Fruit fly (Drosophila melanogaster) Kc167 (cell line): ENCODE data around the gene COX7AL2.

Source experiments
- Myc ChIP-seq: fragments of >200 bp; optimal IDR thresholded peaks from 2 replicates; lab custom pipeline; 2017; ENCODE audit warnings: missing external identifiers
- Sin3A ChIP-seq: fragments of >200 bp; optimal IDR thresholded peaks from 2 replicates; lab custom pipeline; 2018; ENCODE audit warnings: missing external identifiers
- h ChIP-seq: fragments of >200 bp; optimal IDR thresholded peaks from 3 replicates; lab custom pipeline; 2018; ENCODE audit warnings: missing external identifiers
- psq ChIP-seq: fragments of >200 bp; optimal IDR thresholded peaks from 2 replicates; lab custom pipeline; 2017; ENCODE audit warnings: missing external identifiers
- ttk ChIP-seq: sonication (Bioruptor generic); optimal IDR thresholded peaks from 2 replicates; lab custom pipeline; 2017; ENCODE audit warnings: missing external identifiers

- TF ChIP-seq h (lab: Kevin White, UChicago) (no peak), psq (no peak), Myc (lab: Kevin White, UChicago) (no peak), Sin3A (lab: Kevin White, UChicago) (no peak), ttk (lab: Kevin White, UChicago) (no peak)
These were observed 31.8 kb downstream of the COX7AL2 start for dm6 chr2L:2165864-2166263.
